Worm (Caenorhabditis elegans): ENCODE results near the gene eif-2Bepsilon.

eif-2Bepsilon gene

ce11 chrII:8661539-8661938 is at the start of gene eif-2Bepsilon, which contains the start of gene piga-1:
Gene eif-2Bepsilon (plus strand): TSS chrII:8661869.
Gene piga-1 (minus strand): TSS chrII:8661712.
- TF ChIP-seq ceh-43 (GFP tag; optimal IDR thresholded peaks at IDR 0.05) (no peak), zip-8 (tag; optimal IDR thresholded peaks at IDR 0.05) (peak; percentile 56), bed-3 (GFP tag; optimal IDR thresholded peaks at IDR 0.05) (no peak)

- TF ChIP-seq unc-62 (GFP tag; optimal IDR thresholded peaks at IDR 0.05): no peak
- TF ChIP-seq nhr-2 (tag; optimal IDR thresholded peaks at IDR 0.05): no peak
- no peak for TF ChIP-seq unc-39 (tag; optimal IDR thresholded peaks at IDR 0.05)
- no peak for TF ChIP-seq ceh-39 (tag; optimal IDR thresholded peaks at IDR 0.05)
- no peak for TF ChIP-seq lin-13 (tag; optimal IDR thresholded peaks at IDR 0.05)
- no peak for TF ChIP-seq nhr-12 (tag; optimal IDR thresholded peaks at IDR 0.05)
- no peak for TF ChIP-seq elt-3 (tag; optimal IDR thresholded peaks at IDR 0.05)
- no peak for TF ChIP-seq cnd-1 (tag; optimal IDR thresholded peaks at IDR 0.05)
- no peak for TF ChIP-seq hlh-1 (tag; optimal IDR thresholded peaks at IDR 0.05)
- no peak for TF ChIP-seq sem-2 (GFP tag; optimal IDR thresholded peaks at IDR 0.05)
- no peak for TF ChIP-seq sptf-1 (tag; optimal IDR thresholded peaks at IDR 0.05)
- TF ChIP-seq flh-1 (GFP tag; optimal IDR thresholded peaks at IDR 0.05): no peak
Measured at ce11 chrII:8612470-8612869, 49.2 kb upstream of the eif-2Bepsilon start, which contains the start of gene T22C8.1. Gene T22C8.1 (plus strand): TSS chrII:8612770.

ce11 chrII:8616155-8616554 is 45.5 kb upstream of the eif-2Bepsilon start:
- TF ChIP-seq blmp-1 (tag; optimal IDR thresholded peaks at IDR 0.05): no peak
- no peak for TF ChIP-seq elt-3 (tag; optimal IDR thresholded peaks at IDR 0.05)
- TF ChIP-seq zip-8 (tag; optimal IDR thresholded peaks at IDR 0.05): no peak
- TF ChIP-seq ztf-11 (tag; optimal IDR thresholded peaks at IDR 0.05): no peak
- no peak for TF ChIP-seq sptf-1 (tag; optimal IDR thresholded peaks at IDR 0.05)
- no peak for TF ChIP-seq unc-39 (tag; optimal IDR thresholded peaks at IDR 0.05)
- no peak for TF ChIP-seq mep-1 (tag; optimal IDR thresholded peaks at IDR 0.05)

- no peak for TF ChIP-seq lsy-2 (tag; optimal IDR thresholded peaks at IDR 0.05)
- no peak for TF ChIP-seq nhr-12 (tag; optimal IDR thresholded peaks at IDR 0.05)
Measured at ce11 chrII:8617516-8617915, 44.2 kb upstream of the eif-2Bepsilon start, which contains the start of gene chhy-1. Gene chhy-1 (minus strand): TSS chrII:8617616.

- TF ChIP-seq sptf-1 (tag; optimal IDR thresholded peaks at IDR 0.05) (no peak), cnd-1 (tag; optimal IDR thresholded peaks at IDR 0.05) (no peak), nhr-28 (tag; optimal IDR thresholded peaks at IDR 0.05) (no peak), ceh-39 (tag; optimal IDR thresholded peaks at IDR 0.05) (no peak), unc-62 (GFP tag; optimal IDR thresholded peaks at IDR 0.05) (no peak), ces-1 (GFP tag; optimal IDR thresholded peaks at IDR 0.05) (no peak), flh-1 (GFP tag; optimal IDR thresholded peaks at IDR 0.05) (no peak), mab-5 (tag; optimal IDR thresholded peaks at IDR 0.05) (no peak), mls-2 (tag; optimal IDR thresholded peaks at IDR 0.05) (no peak)
Measured at ce11 chrII:8621883-8622282, 39.8 kb upstream of the eif-2Bepsilon start, which contains the start of gene T22C8.3. Gene T22C8.3 (minus strand): TSS chrII:8621983.

- no peak for TF ChIP-seq ztf-11 (tag; optimal IDR thresholded peaks at IDR 0.05)
Measured at ce11 chrII:8623396-8623795, 38.3 kb upstream of the eif-2Bepsilon start, which contains the start of gene T22C8.4. Gene T22C8.4 (minus strand): TSS chrII:8623496.

- TF ChIP-seq ztf-11 (tag; optimal IDR thresholded peaks at IDR 0.05): no peak
- TF ChIP-seq mls-2 (tag; optimal IDR thresholded peaks at IDR 0.05): no peak
- TF ChIP-seq tbx-8 (GFP tag; optimal IDR thresholded peaks at IDR 0.05): no peak
- no peak for TF ChIP-seq ceh-39 (tag; optimal IDR thresholded peaks at IDR 0.05)
- TF ChIP-seq elt-1 (tag; optimal IDR thresholded peaks at IDR 0.05; ENCODE audit: borderline replicate concordance, insufficient read depth): no peak
- no peak for TF ChIP-seq cnd-1 (tag; optimal IDR thresholded peaks at IDR 0.05)
- TF ChIP-seq ces-1 (GFP tag; optimal IDR thresholded peaks at IDR 0.05): no peak
- TF ChIP-seq blmp-1 (tag; optimal IDR thresholded peaks at IDR 0.05): no peak
Measured at ce11 chrII:8625163-8625562, 36.5 kb upstream of the eif-2Bepsilon start, which contains the start of gene sptf-2. Gene sptf-2 (plus strand): TSS chrII:8625459.

- TF ChIP-seq unc-120 (tag; optimal IDR thresholded peaks at IDR 0.05; ENCODE audit: poor library complexity, severe bottlenecking): no peak
- TF ChIP-seq lsy-2 (tag; optimal IDR thresholded peaks at IDR 0.05): no peak
- no peak for TF ChIP-seq ztf-11 (tag; optimal IDR thresholded peaks at IDR 0.05)
- no peak for TF ChIP-seq ceh-83 (GFP tag; optimal IDR thresholded peaks at IDR 0.05)
- TF ChIP-seq hlh-1 (tag; optimal IDR thresholded peaks at IDR 0.05): no peak
- no peak for TF ChIP-seq snpc-4 (tag; optimal IDR thresholded peaks at IDR 0.05)
- no peak for TF ChIP-seq drap-1 (GFP tag; optimal IDR thresholded peaks at IDR 0.05)
- TF ChIP-seq sptf-1 (tag; optimal IDR thresholded peaks at IDR 0.05): no peak
- no peak for TF ChIP-seq elt-1 (tag; optimal IDR thresholded peaks at IDR 0.05; ENCODE audit: borderline replicate concordance, insufficient read depth)
- TF ChIP-seq nhr-2 (tag; optimal IDR thresholded peaks at IDR 0.05): no peak
- no peak for TF ChIP-seq bed-3 (GFP tag; optimal IDR thresholded peaks at IDR 0.05)
- no peak for TF ChIP-seq pha-4 (tag; optimal IDR thresholded peaks at IDR 0.05)
Measured at ce11 chrII:8626598-8626997, 35.1 kb upstream of the eif-2Bepsilon start.

Measured in whole organism, mixed stage, embryonic.